Fruit fly (Drosophila melanogaster) whole organism, embryonic: ENCODE data around the gene mld.

Source experiments
- Atf3 ChIP-seq: fragments of 200-800 bp; sonication (Bioruptor generic); optimal IDR thresholded peaks from 3 replicates; lab custom pipeline; 2016; ENCODE audit warnings: missing biosample characterization, missing genetic modification characterization
- B-H1 ChIP-seq: fragments of 200-800 bp; sonication (Bioruptor generic); IDR thresholded peaks from 3 replicates; pipeline ENCODE4 v1.3.6; 2022; ENCODE audit warnings: missing biosample characterization, missing genetic modification characterization
- Bdp1 ChIP-seq: fragments of 200-800 bp; sonication (Bioruptor generic); optimal IDR thresholded peaks from 3 replicates; lab custom pipeline; 2016; ENCODE audit warnings: missing biosample characterization, missing genetic modification characterization
- Blimp-1 ChIP-seq: fragments of 200-800 bp; sonication (Bioruptor generic); optimal IDR thresholded peaks from 3 replicates; lab custom pipeline; 2018; ENCODE audit warnings: missing biosample characterization, missing genetic modification characterization, mild to moderate bottlenecking, moderate library complexity, missing genetic modification reagents
- CG10366 ChIP-seq: fragments of 200-800 bp; sonication (Bioruptor generic); IDR thresholded peaks from 2 replicates; pipeline ENCODE4 v1.3.6; 2022; ENCODE audit warnings: missing biosample characterization, missing genetic modification characterization
- CG11695 ChIP-seq: fragments of 200-800 bp; sonication (Bioruptor generic); IDR thresholded peaks from 3 replicates; pipeline ENCODE4 v1.3.6; 2022; ENCODE audit warnings: missing biosample characterization, missing genetic modification characterization
- CG12299 ChIP-seq: fragments of 200-800 bp; sonication (Bioruptor generic); optimal IDR thresholded peaks from 2 replicates; lab custom pipeline; 2018; ENCODE audit warnings: missing biosample characterization, mild to moderate bottlenecking, missing genetic modification characterization
- CG13624 ChIP-seq: fragments of 200-800 bp; sonication (Bioruptor generic); optimal IDR thresholded peaks from 2 replicates; lab custom pipeline; 2016; ENCODE audit warnings: missing biosample characterization, missing genetic modification characterization
- CG1602 ChIP-seq: fragments of 200-800 bp; sonication (Bioruptor generic); optimal IDR thresholded peaks from 3 replicates; lab custom pipeline; 2016; ENCODE audit warnings: missing biosample characterization, missing genetic modification characterization
- CG18599 ChIP-seq: fragments of 200-800 bp; sonication (Bioruptor generic); optimal IDR thresholded peaks from 3 replicates; lab custom pipeline; 2017; ENCODE audit warnings: missing biosample characterization, missing genetic modification characterization, mild to moderate bottlenecking, moderate library complexity, missing genetic modification reagents
- CG31388 ChIP-seq: fragments of 200-800 bp; sonication (Bioruptor generic); optimal IDR thresholded peaks from 2 replicates; lab custom pipeline; 2016; ENCODE audit warnings: missing biosample characterization, missing genetic modification characterization
- CG6272 ChIP-seq: fragments of 200-800 bp; sonication (Bioruptor generic); IDR thresholded peaks from 2 replicates; pipeline ENCODE4 v1.3.6; 2022; ENCODE audit warnings: missing biosample characterization, missing genetic modification characterization
- CG6654 ChIP-seq: fragments of 200-800 bp; sonication (Bioruptor generic); optimal IDR thresholded peaks from 2 replicates; lab custom pipeline; 2017; ENCODE audit warnings: missing biosample characterization, mild to moderate bottlenecking, missing genetic modification characterization
- CG6813 ChIP-seq: fragments of 200-800 bp; sonication (Bioruptor generic); optimal IDR thresholded peaks from 2 replicates; lab custom pipeline; 2017; ENCODE audit warnings: missing biosample characterization, missing genetic modification characterization, mild to moderate bottlenecking, moderate library complexity, missing genetic modification reagents
- CG7357 ChIP-seq: fragments of 200-800 bp; sonication (Bioruptor generic); IDR thresholded peaks from 3 replicates; pipeline ENCODE4 v1.3.6; 2022; ENCODE audit warnings: missing biosample characterization, missing genetic modification characterization
- CG7987 ChIP-seq: fragments of 200-800 bp; sonication (Bioruptor generic); optimal IDR thresholded peaks from 2 replicates; lab custom pipeline; 2018; ENCODE audit warnings: missing biosample characterization, mild to moderate bottlenecking, missing genetic modification characterization, moderate library complexity
- CG9932 ChIP-seq: fragments of 200-800 bp; sonication (Bioruptor generic); IDR thresholded peaks from 2 replicates; pipeline ENCODE4 v1.3.6; 2022; ENCODE audit warnings: missing biosample characterization, missing genetic modification characterization
- Dref ChIP-seq: fragments of 200-800 bp; sonication (Bioruptor generic); IDR thresholded peaks from 2 replicates; pipeline ENCODE4 v1.3.6; 2022; ENCODE audit warnings: missing biosample characterization, missing genetic modification characterization
- Ets65A ChIP-seq: fragments of 200-800 bp; sonication (Bioruptor generic); peaks from one replicate; lab custom pipeline; 2016; ENCODE audit warnings: missing biosample characterization, missing genetic modification characterization
- Ets97D ChIP-seq: fragments of 200-800 bp; sonication (Bioruptor generic); optimal IDR thresholded peaks from 3 replicates; lab custom pipeline; 2016; ENCODE audit warnings: missing biosample characterization, missing genetic modification characterization
- HHEX ChIP-seq: fragments of 200-800 bp; sonication (Bioruptor generic); optimal IDR thresholded peaks from 3 replicates; lab custom pipeline; 2017; ENCODE audit warnings: missing biosample characterization, mild to moderate bottlenecking, missing genetic modification characterization, missing genetic modification reagents
- HLH3B ChIP-seq: fragments of 200-800 bp; sonication (Bioruptor generic); IDR thresholded peaks from 2 replicates; pipeline ENCODE4 v1.3.6; 2022; ENCODE audit warnings: missing biosample characterization, missing genetic modification characterization
- Hand ChIP-seq: fragments of 200-800 bp; sonication (Bioruptor generic); optimal IDR thresholded peaks from 2 replicates; lab custom pipeline; 2017; ENCODE audit warnings: mild to moderate bottlenecking, missing biosample characterization, missing genetic modification reagents, missing genetic modification characterization
- Hr39 ChIP-seq: fragments of >200 bp; optimal IDR thresholded peaks from 2 replicates; lab custom pipeline; 2017
- Rx ChIP-seq: fragments of 200-800 bp; sonication (Bioruptor generic); IDR thresholded peaks from 2 replicates; pipeline ENCODE4 v1.3.6; 2022; ENCODE audit warnings: missing biosample characterization, missing genetic modification characterization
- amos ChIP-seq: fragments of 200-800 bp; sonication (Bioruptor generic); IDR thresholded peaks from 2 replicates; pipeline ENCODE4 v1.3.6; 2022; ENCODE audit warnings: missing biosample characterization, missing genetic modification characterization; ENCODE audit not compliant: partially characterized antibody
- cad ChIP-seq: fragments of >200 bp; optimal IDR thresholded peaks from 2 replicates; lab custom pipeline; 2017; ENCODE audit warnings: missing biosample characterization, missing genetic modification characterization
- chif ChIP-seq, 2 experiments: fragments of 200-800 bp; sonication (Bioruptor generic); optimal IDR thresholded peaks; 3 replicates each; lab custom pipeline; 2016; ENCODE audit warnings: missing biosample characterization in 2 of 2, missing genetic modification characterization in 2 of 2
- chm ChIP-seq: fragments of 200-800 bp; sonication (Bioruptor generic); IDR thresholded peaks from 2 replicates; pipeline ENCODE4 v1.3.6; 2022; ENCODE audit warnings: missing biosample characterization, missing genetic modification characterization
- crc ChIP-seq: fragments of 200-800 bp; sonication (Bioruptor generic); optimal IDR thresholded peaks from 2 replicates; lab custom pipeline; 2016; ENCODE audit warnings: missing biosample characterization, missing genetic modification characterization
- cwo ChIP-seq: fragments of 200-800 bp; sonication (Bioruptor generic); optimal IDR thresholded peaks from 3 replicates; lab custom pipeline; 2017; ENCODE audit warnings: missing biosample characterization, missing genetic modification characterization, mild to moderate bottlenecking, moderate library complexity, missing genetic modification reagents
- hkb ChIP-seq, 2 experiments: fragments of 200-800 bp in 1 of 2; fragments of >200 bp in 1 of 2; sonication (Bioruptor generic) in 1 of 2; IDR thresholded peaks in 1 of 2; optimal IDR thresholded peaks in 1 of 2; 2 replicates each; pipeline versions ENCODE4 v1.3.6 to Lab custom; 2017 to 2022; ENCODE audit warnings: missing biosample characterization in 1 of 2, missing genetic modification characterization in 1 of 2
- lab ChIP-seq: fragments of 200-800 bp; sonication (Bioruptor generic); optimal IDR thresholded peaks from 3 replicates; lab custom pipeline; 2017; ENCODE audit warnings: missing biosample characterization, missing genetic modification characterization, mild to moderate bottlenecking, moderate library complexity, missing genetic modification reagents
- lilli ChIP-seq: fragments of 200-800 bp; sonication (Bioruptor generic); optimal IDR thresholded peaks from 3 replicates; lab custom pipeline; 2016; ENCODE audit warnings: missing biosample characterization, missing genetic modification characterization
- mirr ChIP-seq: fragments of 200-800 bp; sonication (Bioruptor generic); optimal IDR thresholded peaks from 3 replicates; lab custom pipeline; 2018; ENCODE audit warnings: missing biosample characterization, mild to moderate bottlenecking, missing genetic modification characterization
- odd ChIP-seq: fragments of 200-800 bp; sonication (Bioruptor generic); optimal IDR thresholded peaks from 2 replicates; lab custom pipeline; 2017; ENCODE audit warnings: missing biosample characterization, mild to moderate bottlenecking, missing genetic modification characterization
- peb ChIP-seq: fragments of 200-800 bp; sonication (Bioruptor generic); IDR thresholded peaks from 2 replicates; pipeline ENCODE4 v1.3.6; 2022; ENCODE audit warnings: missing biosample characterization, missing genetic modification characterization
- phol ChIP-seq: fragments of 200-800 bp; sonication (Bioruptor generic); optimal IDR thresholded peaks from 3 replicates; lab custom pipeline; 2018; ENCODE audit warnings: missing biosample characterization, mild to moderate bottlenecking, missing genetic modification characterization, moderate library complexity
- ranshi ChIP-seq: fragments of 200-800 bp; sonication (Bioruptor generic); IDR thresholded peaks from 2 replicates; pipeline ENCODE4 v1.3.6; 2022; ENCODE audit warnings: missing biosample characterization, missing genetic modification characterization
- toy ChIP-seq: fragments of 200-800 bp; sonication (Bioruptor generic); IDR thresholded peaks from 2 replicates; pipeline ENCODE4 v1.3.6; 2022; ENCODE audit warnings: missing biosample characterization, missing genetic modification characterization
- unpg ChIP-seq: fragments of 200-800 bp; sonication (Bioruptor generic); optimal IDR thresholded peaks from 3 replicates; lab custom pipeline; 2018; ENCODE audit warnings: missing biosample characterization, mild to moderate bottlenecking, missing genetic modification characterization, moderate library complexity
- z ChIP-seq: fragments of 200-800 bp; sonication (Bioruptor generic); IDR thresholded peaks from 3 replicates; pipeline ENCODE4 v1.3.6; 2022; ENCODE audit warnings: missing biosample characterization, missing genetic modification characterization
- zen ChIP-seq: fragments of 200-800 bp; sonication (Bioruptor generic); optimal IDR thresholded peaks from 3 replicates; lab custom pipeline; 2018; ENCODE audit warnings: missing biosample characterization, mild to moderate bottlenecking, missing genetic modification characterization, moderate library complexity
- zfh2 ChIP-seq: fragments of 200-800 bp; sonication (Bioruptor generic); optimal IDR thresholded peaks from 2 replicates; lab custom pipeline; 2016; ENCODE audit warnings: missing biosample characterization, missing genetic modification characterization

The mld gene

dm6 chr3R:24544388-24544787 lies 41.1 kb upstream of the mld start, which contains the start of gene Esyt2 (continued):
- TF ChIP-seq lab (GFP tag; lab: Kevin White, UChicago) = peak; percentile 74
- TF ChIP-seq peb (GFP tag; lab: Robert Waterston, UW) = no peak
- TF ChIP-seq CG18599 (GFP tag; lab: Kevin White, UChicago) = peak; percentile 62
- TF ChIP-seq CG13624 = no peak
- no peak for TF ChIP-seq CG1602 (GFP tag; lab: Kevin White, UChicago)
- no peak for TF ChIP-seq Bdp1
- peak; percentile 62 for TF ChIP-seq CG6813 (GFP tag; lab: Kevin White, UChicago)
- TF ChIP-seq HHEX (GFP tag; lab: Kevin White, UChicago) = peak; percentile 55
- peak; percentile 8 for TF ChIP-seq Hand (GFP tag; lab: Kevin White, UChicago)
- no peak for TF ChIP-seq HLH3B
- peak; percentile 41; the same call in 1 of the 3 replicates for TF ChIP-seq B-H1
- no peak for TF ChIP-seq cwo (GFP tag; lab: Kevin White, UChicago)
- TF ChIP-seq CG12299 (tag; lab: Kevin White, UChicago) = peak; percentile 14
- TF ChIP-seq CG10366 (GFP tag; lab: Robert Waterston, UW) = no peak
- no peak for TF ChIP-seq CG6272
- TF ChIP-seq CG31388 (GFP tag; lab: Kevin White, UChicago) = no peak
- no peak for TF ChIP-seq CG7357
- TF ChIP-seq zfh2 (GFP tag; lab: Kevin White, UChicago) = peak; percentile 34
- no peak for TF ChIP-seq chm (GFP tag; lab: Robert Waterston, UW)
- peak; percentile 78 for TF ChIP-seq CG9932 (GFP tag; lab: Robert Waterston, UW)
- peak; percentile 27 for TF ChIP-seq Blimp-1 (GFP tag; lab: Kevin White, UChicago)
- TF ChIP-seq Hr39 = no peak
- no peak for TF ChIP-seq Atf3
- TF ChIP-seq zen (tag; lab: Kevin White, UChicago) = no peak
- TF ChIP-seq odd = no peak
- TF ChIP-seq z (GFP tag; lab: Robert Waterston, UW) = peak; percentile 95
- TF ChIP-seq Ets97D = no peak
- peak; percentile 48; the same call in 1 of the 2 replicates for TF ChIP-seq ranshi (GFP tag; lab: Robert Waterston, UW)
- no peak for TF ChIP-seq Dref (GFP tag; lab: Robert Waterston, UW)
- TF ChIP-seq lilli = peak; percentile 10
- peak; percentile 69 for TF ChIP-seq mirr (GFP tag; lab: Kevin White, UChicago)
- no peak for TF ChIP-seq Rx (GFP tag; lab: Robert Waterston, UW)
- no peak for TF ChIP-seq hkb (optimal IDR thresholded peaks at IDR 0.05; lab: Kevin White, UChicago)
- peak; percentile 81 for TF ChIP-seq hkb (GFP tag; IDR thresholded peaks at IDR 0.05; lab: Robert Waterston, UW)
- peak; percentile 17 for TF ChIP-seq CG7987 (GFP tag; lab: Kevin White, UChicago)
- peak; percentile 63; the same call in 2 of the 3 replicates for TF ChIP-seq CG11695 (GFP tag; lab: Robert Waterston, UW)
- peak; percentile 13 for TF ChIP-seq phol
- peak; percentile 55 for TF ChIP-seq unpg (GFP tag; lab: Kevin White, UChicago)
- TF ChIP-seq toy (GFP tag; lab: Robert Waterston, UW) = 0 out of 2 replicates have a peak, but pooled peaks have one; percentile 35

dm6 chr3R:24548216-24548615 lies 37.2 kb upstream of the mld start:
- TF ChIP-seq amos (GFP tag; lab: Robert Waterston, UW) (no peak), Ets65A (peak; percentile 67), CG6654 (GFP tag; lab: Kevin White, UChicago) (peak; percentile 80), cad (GFP tag; lab: Kevin White, UChicago) (peak; percentile 26), crc (no peak), chif (GFP tag; optimal IDR thresholded peaks at IDR 0.05; lab: Kevin White, UChicago) (no peak)
- TF ChIP-seq, all 482 proteins: peak for 3
